Fruit fly (Drosophila melanogaster): ENCODE results near the gene Skp2.

Gene Skp2

DNA sequence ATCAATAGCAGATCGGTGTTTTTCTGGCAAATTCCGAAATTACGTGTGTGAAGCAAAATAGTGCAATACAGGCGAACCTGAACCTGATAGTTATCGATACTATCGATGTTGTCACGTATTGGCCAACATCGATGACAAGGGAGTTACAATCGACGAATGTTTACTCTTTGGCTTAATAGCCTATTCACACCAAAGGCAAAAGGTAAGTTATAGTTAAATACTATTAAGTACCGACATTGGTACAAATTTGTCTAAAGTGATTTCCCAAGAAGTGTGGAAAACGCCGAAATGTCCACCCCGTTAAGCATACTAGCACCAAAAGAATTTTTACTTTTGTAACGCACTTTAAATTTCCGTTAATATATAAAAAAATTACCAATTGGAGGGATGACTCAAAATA, 3.5 kb downstream of the Skp2 start, which contains the start of gene CG9776 (continued):
- TF ChIP-seq CG11695 (GFP tag; IDR thresholded peaks at IDR 0.05) (0 out of 3 replicates have a peak, but pooled peaks have one; percentile 11), CG10209 (GFP tag; optimal IDR thresholded peaks at IDR 0.05) (peak; percentile 61), CG18011 (GFP tag; optimal IDR thresholded peaks at IDR 0.05) (peak; percentile 15), Hmr (GFP tag; optimal IDR thresholded peaks at IDR 0.05) (no peak), Hr78 (GFP tag; optimal IDR thresholded peaks at IDR 0.05) (peak in 1 of 2 experiments; percentile 27), CG6272 (GFP tag; IDR thresholded peaks at IDR 0.05) (0 out of 2 replicates have a peak, but pooled peaks have one; percentile 58), nau (GFP tag; optimal IDR thresholded peaks at IDR 0.05) (no peak), CG9817 (tag; optimal IDR thresholded peaks at IDR 0.05) (no peak), CG6765 (GFP tag; optimal IDR thresholded peaks at IDR 0.05) (no peak), CG6254 (GFP tag; optimal IDR thresholded peaks at IDR 0.05) (no peak), E2f1 (GFP tag; IDR thresholded peaks at IDR 0.05) (peak; percentile 45; the same call in 1 of the 2 replicates), CG32532 (GFP tag; IDR thresholded peaks at IDR 0.05) (peak; percentile 70), CG2116 (GFP tag; optimal IDR thresholded peaks at IDR 0.05) (peak; percentile 85), eve (GFP tag; optimal IDR thresholded peaks at IDR 0.05) (no peak), Lhr (GFP tag; optimal IDR thresholded peaks at IDR 0.05) (peak; percentile 94), CG11560 (tag; IDR thresholded peaks at IDR 0.05) (peak; percentile 44; the same call in 1 of the 3 replicates), gsb (GFP tag; IDR thresholded peaks at IDR 0.05) (no peak), CG3065 (GFP tag; optimal IDR thresholded peaks at IDR 0.05) (peak; percentile 39), Sox102F (GFP tag; optimal IDR thresholded peaks at IDR 0.05) (no peak), CG11696 (GFP tag; IDR thresholded peaks at IDR 0.05) (no peak), trh (GFP tag; optimal IDR thresholded peaks at IDR 0.05) (no peak), CG5245 (GFP tag; optimal IDR thresholded peaks at IDR 0.05) (no peak), CG14014 (GFP tag; IDR thresholded peaks at IDR 0.05) (no peak), CG6654 (GFP tag; optimal IDR thresholded peaks at IDR 0.05) (no peak), CG6683 (GFP tag; optimal IDR thresholded peaks at IDR 0.05) (no peak), CG14050 (GFP tag; IDR thresholded peaks at IDR 0.05) (no peak), yki (optimal IDR thresholded peaks at IDR 0.05) (no peak), Oli (tag; optimal IDR thresholded peaks at IDR 0.05) (no peak), CG18476 (GFP tag; optimal IDR thresholded peaks at IDR 0.05) (peak; percentile 42), CG3995 (GFP tag; optimal IDR thresholded peaks at IDR 0.05) (peak; percentile 93), CG3281 (GFP tag; optimal IDR thresholded peaks at IDR 0.05) (no peak), CG18599 (GFP tag; optimal IDR thresholded peaks at IDR 0.05) (no peak), CG12071 (GFP tag; optimal IDR thresholded peaks at IDR 0.05) (no peak), Scr (GFP tag; IDR thresholded peaks at IDR 0.05; ENCODE audit: partially characterized antibody) (peak; percentile 97), CG13287 (GFP tag; IDR thresholded peaks at IDR 0.05; ENCODE audit: partially characterized antibody) (peak; percentile 98), CG8924 (tag; optimal IDR thresholded peaks at IDR 0.05) (no peak), vnd (GFP tag; IDR thresholded peaks at IDR 0.05; ENCODE audit: partially characterized antibody) (peak; percentile 97), CG2199 (GFP tag; IDR thresholded peaks at IDR 0.05) (peak; percentile 66; the same call in 1 of the 3 replicates), pho (GFP tag; optimal IDR thresholded peaks at IDR 0.05) (peak; percentile 73), pum (GFP tag; optimal IDR thresholded peaks at IDR 0.05) (peak; percentile 76), dm (GFP tag; optimal IDR thresholded peaks at IDR 0.05) (peak; percentile 65), gem (tag; optimal IDR thresholded peaks at IDR 0.05) (no peak), Eip74EF (GFP tag; optimal IDR thresholded peaks at IDR 0.05) (peak in 1 of 2 experiments; percentile 48), pita (GFP tag; optimal IDR thresholded peaks at IDR 0.05) (no peak), Atf6 (GFP tag; IDR thresholded peaks at IDR 0.05) (peak; percentile 39; the same call in 1 of the 2 replicates), CG8944 (GFP tag; optimal IDR thresholded peaks at IDR 0.05) (peak; percentile 40), CG5953 (GFP tag; IDR thresholded peaks at IDR 0.05) (no peak), lola (GFP tag; optimal IDR thresholded peaks at IDR 0.05) (peak in 1 of 3 experiments; percentile 97), Dref (GFP tag; IDR thresholded peaks at IDR 0.05) (peak; percentile 99), NC2α (GFP tag; optimal IDR thresholded peaks at IDR 0.05) (no peak)
